Worm (Caenorhabditis elegans) whole organism, L4/young adult: Measurements from ENCODE around the gene srbc-57.

ENCODE experiments used
- W03F9.2 ChIP-seq: fragments of 150-350 bp; optimal IDR thresholded peaks from 2 replicates; lab custom pipeline; 2014; ENCODE audit warnings: missing biosample characterization, missing genetic modification characterization
- dao-5 ChIP-seq: sonication (generic microtip); optimal IDR thresholded peaks from 2 replicates; lab custom pipeline; 2016; ENCODE audit warnings: missing genotype, missing genetic modification characterization, moderate library complexity, missing compliant biosample characterization
- him-1 ChIP-seq: sonication (generic microtip); optimal IDR thresholded peaks from 2 replicates; lab custom pipeline; 2016; ENCODE audit warnings: missing genotype, missing genetic modification reagents, missing genetic modification characterization, missing compliant biosample characterization

DNA sequence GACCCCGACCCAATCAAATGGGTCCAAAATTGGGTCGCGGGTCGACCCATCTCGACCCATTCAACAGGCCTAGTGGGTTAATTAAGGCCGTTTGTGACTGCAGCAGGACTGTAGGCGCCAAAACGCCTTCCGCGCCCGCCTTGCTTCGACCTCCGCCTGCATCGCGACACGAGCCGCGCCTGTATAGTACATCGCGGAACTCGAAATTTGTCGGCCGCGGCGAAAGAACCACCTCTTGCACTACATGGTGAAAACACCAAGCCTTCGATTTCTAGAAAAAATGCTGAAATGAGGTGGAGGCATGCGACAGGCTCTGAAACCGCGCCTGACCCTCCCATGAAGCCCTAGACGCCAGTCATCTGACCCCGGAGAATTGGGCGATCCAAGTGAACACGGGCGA, 19.6 kb upstream of the srbc-57 start:
- TF ChIP-seq dao-5 (tag; lab: Kevin White, UChicago) (no peak), him-1 (tag; lab: Kevin White, UChicago) (no peak), W03F9.2 (tag; lab: Kevin White, UChicago) (no peak)
